Worm (Caenorhabditis elegans) whole organism, L2 larva: ENCODE measurements around the gene Y12A6A.1.

Source experiments
- C34F6.9 ChIP-seq: fragments of 150-350 bp; optimal IDR thresholded peaks from 2 replicates; lab custom pipeline; 2014; ENCODE audit warnings: missing biosample characterization, missing genetic modification characterization
- Y55F3AM.14 ChIP-seq: fragments of 200-800 bp; sonication (Bioruptor generic); optimal IDR thresholded peaks from 2 replicates; lab custom pipeline; 2018; ENCODE audit warnings: mild to moderate bottlenecking, missing genetic modification characterization, missing compliant biosample characterization
- ZK546.5 ChIP-seq: sonication (generic microtip); optimal IDR thresholded peaks from 2 replicates; lab custom pipeline; 2017; ENCODE audit warnings: missing biosample characterization, missing genetic modification characterization
- alr-1 ChIP-seq: fragments of 150-350 bp; optimal IDR thresholded peaks from 2 replicates; lab custom pipeline; 2014; ENCODE audit warnings: missing biosample characterization, missing genetic modification characterization
- aly-2 ChIP-seq: fragments of 150-350 bp; optimal IDR thresholded peaks from 2 replicates; lab custom pipeline; 2014; ENCODE audit warnings: missing biosample characterization, missing genetic modification characterization
- ama-1 ChIP-seq: fragments of 150-350 bp; optimal IDR thresholded peaks from 2 replicates; lab custom pipeline; 2018; ENCODE audit warnings: inconsistent platforms
- ceh-82 ChIP-seq: fragments of 150-350 bp; optimal IDR thresholded peaks from 2 replicates; lab custom pipeline; 2014; ENCODE audit warnings: missing biosample characterization, missing genetic modification characterization
- crh-2 ChIP-seq: sonication (generic microtip); optimal IDR thresholded peaks from 2 replicates; lab custom pipeline; 2017; ENCODE audit warnings: missing biosample characterization, missing genetic modification characterization
- dmd-4 ChIP-seq: sonication (generic microtip); optimal IDR thresholded peaks from 2 replicates; lab custom pipeline; 2017; ENCODE audit warnings: missing biosample characterization, missing genetic modification characterization
- elt-1 ChIP-seq: fragments of 150-350 bp; optimal IDR thresholded peaks from 2 replicates; lab custom pipeline; 2014; ENCODE audit warnings: missing biosample characterization, missing genetic modification characterization
- elt-3 ChIP-seq: sonication (generic microtip); optimal IDR thresholded peaks from 2 replicates; lab custom pipeline; 2017; ENCODE audit warnings: missing biosample characterization, missing genetic modification characterization
- lin-11 ChIP-seq: fragments of 150-350 bp; sonication (generic microtip); optimal IDR thresholded peaks from 2 replicates; lab custom pipeline; 2014; ENCODE audit warnings: missing biosample characterization, missing genetic modification characterization, inconsistent platforms, mixed read lengths
- lsy-2 ChIP-seq, 2 experiments: fragments of 150-350 bp in 1 of 2; sonication (generic microtip) in 1 of 2; optimal IDR thresholded peaks; 2 replicates each; lab custom pipeline; 2014 to 2017; ENCODE audit warnings: missing biosample characterization in 2 of 2, missing genetic modification characterization in 2 of 2
- mab-5 ChIP-seq: fragments of 150-350 bp; optimal IDR thresholded peaks from 2 replicates; lab custom pipeline; 2014; ENCODE audit warnings: missing biosample characterization, missing genetic modification characterization
- mbf-1 ChIP-seq: sonication (generic microtip); optimal IDR thresholded peaks from 2 replicates; lab custom pipeline; 2017; ENCODE audit warnings: missing biosample characterization, missing genetic modification characterization
- nhr-11 ChIP-seq: fragments of 150-350 bp; optimal IDR thresholded peaks from 2 replicates; lab custom pipeline; 2014; ENCODE audit warnings: missing biosample characterization, missing genetic modification characterization
- nhr-129 ChIP-seq: fragments of 150-350 bp; optimal IDR thresholded peaks from 2 replicates; lab custom pipeline; 2014; ENCODE audit warnings: missing biosample characterization, missing genetic modification characterization
- nhr-21 ChIP-seq: fragments of 150-350 bp; optimal IDR thresholded peaks from 2 replicates; lab custom pipeline; 2014; ENCODE audit warnings: missing biosample characterization, missing genetic modification characterization
- nhr-23 ChIP-seq: fragments of 150-350 bp; optimal IDR thresholded peaks from 2 replicates; lab custom pipeline; 2014; ENCODE audit warnings: missing biosample characterization, missing genetic modification reagents, missing genetic modification characterization
- nhr-237 ChIP-seq: fragments of 150-350 bp; optimal IDR thresholded peaks from 2 replicates; lab custom pipeline; 2014; ENCODE audit warnings: missing biosample characterization, missing genetic modification characterization
- nhr-25 ChIP-seq: fragments of 150-350 bp; sonication (generic microtip); optimal IDR thresholded peaks from 3 replicates; lab custom pipeline; 2014; ENCODE audit warnings: missing biosample characterization, missing genetic modification characterization
- nhr-6 ChIP-seq: fragments of 150-350 bp; optimal IDR thresholded peaks from 2 replicates; lab custom pipeline; 2014; ENCODE audit warnings: missing biosample characterization, missing genetic modification characterization
- nhr-77 ChIP-seq: fragments of 150-350 bp; optimal IDR thresholded peaks from 2 replicates; lab custom pipeline; 2014; ENCODE audit warnings: missing biosample characterization, missing genetic modification characterization
- peb-1 ChIP-seq: fragments of 150-350 bp; optimal IDR thresholded peaks from 2 replicates; lab custom pipeline; 2014; ENCODE audit warnings: missing biosample characterization, missing genetic modification characterization
- sem-4 ChIP-seq: fragments of 150-350 bp; optimal IDR thresholded peaks from 2 replicates; lab custom pipeline; 2014; ENCODE audit warnings: missing biosample characterization, missing genetic modification reagents, missing genetic modification characterization
- skn-1 ChIP-seq: sonication (generic microtip); optimal IDR thresholded peaks from 2 replicates; lab custom pipeline; 2017; ENCODE audit warnings: missing biosample characterization, missing genetic modification characterization
- sma-3 ChIP-seq: sonication (generic microtip); optimal IDR thresholded peaks from 2 replicates; lab custom pipeline; 2016; ENCODE audit warnings: missing genetic modification reagents, missing genetic modification characterization, missing compliant biosample characterization
- sma-9 ChIP-seq, 2 experiments: fragments of 150-350 bp in 1 of 2; sonication (generic microtip) in 1 of 2; optimal IDR thresholded peaks; 2 replicates each; lab custom pipeline; 2014 to 2016; ENCODE audit warnings: missing genetic modification characterization in 2 of 2, mild to moderate bottlenecking in 1 of 2, missing biosample characterization in 1 of 2, missing compliant biosample characterization in 1 of 2, missing genetic modification reagents in 1 of 2, moderate library complexity in 1 of 2
- snpc-4 ChIP-seq: fragments of 150-350 bp; optimal IDR thresholded peaks from 2 replicates; lab custom pipeline; 2014; ENCODE audit warnings: missing biosample characterization, missing genetic modification characterization
- unc-55 ChIP-seq: fragments of 150-350 bp; sonication (generic microtip); optimal IDR thresholded peaks from 3 replicates; lab custom pipeline; 2014; ENCODE audit warnings: missing biosample characterization, missing genetic modification reagents, missing genetic modification characterization
- unc-62 ChIP-seq: fragments of 150-350 bp; optimal IDR thresholded peaks from 2 replicates; lab custom pipeline; 2014; ENCODE audit warnings: missing biosample characterization, missing genetic modification reagents, missing genetic modification characterization
- ztf-1 ChIP-seq: fragments of 200-800 bp; sonication (Bioruptor generic); conservative IDR thresholded peaks from 2 replicates; pipeline ENCODE4 v1.3.6; 2022; ENCODE audit warnings: missing genetic modification characterization, missing compliant biosample characterization
- ztf-11 ChIP-seq: sonication (generic microtip); optimal IDR thresholded peaks from 2 replicates; lab custom pipeline; 2017; ENCODE audit warnings: missing biosample characterization, missing genetic modification characterization

The Y12A6A.1 gene

DNA sequence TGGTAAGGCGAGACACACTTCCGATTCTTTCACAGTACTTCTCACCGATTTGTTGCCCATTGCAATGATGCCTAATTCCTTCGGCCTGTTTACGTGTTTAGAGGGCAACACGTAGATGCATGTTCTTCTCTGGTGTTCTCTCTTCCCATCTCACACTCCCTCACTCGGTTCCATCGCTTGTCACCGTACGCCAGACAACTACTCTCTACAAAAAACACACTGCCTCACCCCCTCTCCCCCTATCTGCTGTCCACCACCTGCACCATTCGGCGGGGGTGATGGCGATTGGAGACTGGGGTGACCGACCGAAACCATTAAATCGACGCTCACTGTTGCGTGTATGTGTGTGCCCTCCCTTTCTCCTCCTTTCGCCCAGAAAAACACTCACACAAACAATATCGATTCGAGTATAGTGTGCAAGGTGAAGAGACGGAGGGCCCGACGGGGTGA lies 37.6 kb downstream of the Y12A6A.1 start (continued):
- TF ChIP-seq ztf-1 (GFP tag; lab: Robert Waterston, UW) (no peak), elt-3 (tag; lab: Kevin White, UChicago) (no peak), nhr-25 (peak; percentile 73), snpc-4 (no peak), unc-62 (GFP tag; lab: Kevin White, UChicago) (no peak), nhr-21 (no peak), lin-11 (tag; lab: Kevin White, UChicago) (peak; percentile 48), Y55F3AM.14 (GFP tag; lab: Kevin White, UChicago) (no peak), ceh-82 (tag; lab: Kevin White, UChicago) (no peak), crh-2 (tag; lab: Kevin White, UChicago) (no peak), nhr-77 (tag; lab: Kevin White, UChicago) (no peak), dmd-4 (no peak), ZK546.5 (no peak), nhr-6 (tag; lab: Kevin White, UChicago) (no peak), mab-5 (peak; percentile 32), ztf-11 (tag; lab: Kevin White, UChicago) (no peak)

- TF ChIP-seq nhr-11 (tag; lab: Kevin White, UChicago) = no peak
- TF ChIP-seq sma-9 (GFP tag; optimal IDR thresholded peaks at IDR 0.05; lab: Kevin White, UChicago) = no peak
- TF ChIP-seq sma-9 (tag; optimal IDR thresholded peaks at IDR 0.05; lab: Kevin White, UChicago) = no peak
- TF ChIP-seq Y55F3AM.14 (GFP tag; lab: Kevin White, UChicago) = no peak
- TF ChIP-seq ztf-1 (GFP tag; lab: Robert Waterston, UW) = no peak
- no peak for TF ChIP-seq ZK546.5
- no peak for TF ChIP-seq nhr-237 (tag; lab: Kevin White, UChicago)
- no peak for TF ChIP-seq sma-3
- no peak for TF ChIP-seq C34F6.9
- no peak for TF ChIP-seq peb-1 (tag; lab: Kevin White, UChicago)
- no peak for TF ChIP-seq dmd-4
- no peak for TF ChIP-seq sem-4 (tag; lab: Kevin White, UChicago)
- no peak for TF ChIP-seq aly-2 (tag; lab: Kevin White, UChicago)
- no peak for TF ChIP-seq nhr-21
- no peak for TF ChIP-seq lsy-2 (tag; optimal IDR thresholded peaks at IDR 0.05; lab: Kevin White, UChicago)
- TF ChIP-seq elt-3 (tag; lab: Kevin White, UChicago) = no peak
Measured at ce11 chrX:13581820-13582219, 39.7 kb downstream of the Y12A6A.1 start, which contains the start of gene F54B11.10. F54B11.10 (plus strand) TSS chrX:13582120.

ce11 chrX:13578483-13578882 lies 43.0 kb downstream of the Y12A6A.1 start, which contains the start of gene F54B11.11:
F54B11.11 (plus strand) TSS chrX:13578783.
- TF ChIP-seq elt-1 (tag; lab: Kevin White, UChicago) (no peak), elt-3 (tag; lab: Kevin White, UChicago) (no peak), nhr-129 (tag; lab: Kevin White, UChicago) (no peak), nhr-6 (tag; lab: Kevin White, UChicago) (no peak), ztf-1 (GFP tag; lab: Robert Waterston, UW) (no peak), alr-1 (tag; lab: Kevin White, UChicago) (no peak), mbf-1 (tag; lab: Kevin White, UChicago) (no peak), crh-2 (tag; lab: Kevin White, UChicago) (no peak), ceh-82 (tag; lab: Kevin White, UChicago) (no peak), snpc-4 (no peak), ama-1 (lab: Kevin White, UChicago) (no peak), unc-62 (GFP tag; lab: Kevin White, UChicago) (no peak), aly-2 (tag; lab: Kevin White, UChicago) (no peak), nhr-23 (tag; lab: Kevin White, UChicago) (no peak), peb-1 (tag; lab: Kevin White, UChicago) (no peak), unc-55 (no peak), nhr-77 (tag; lab: Kevin White, UChicago) (no peak), nhr-237 (tag; lab: Kevin White, UChicago) (no peak)

DNA sequence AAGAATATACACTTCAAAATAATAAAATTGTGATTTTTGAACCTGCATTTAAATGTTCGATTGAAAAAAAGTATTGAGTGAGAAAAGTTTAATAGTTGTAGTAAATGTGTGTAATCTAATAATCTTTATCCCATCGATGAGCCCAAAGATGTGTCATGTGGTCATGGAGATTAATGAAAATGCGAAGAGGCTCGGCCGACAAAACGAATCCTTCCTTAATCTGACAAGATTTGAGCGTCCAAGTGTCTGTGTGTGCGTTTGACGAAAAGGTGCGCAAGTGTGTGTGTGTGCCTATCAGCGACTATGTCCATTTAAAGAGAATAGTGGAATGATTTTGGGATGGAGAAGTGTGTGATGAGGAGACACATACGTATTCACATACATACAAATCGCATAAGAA lies 47.5 kb downstream of the Y12A6A.1 start:
- TF ChIP-seq skn-1 (tag; lab: Kevin White, UChicago) = no peak
